Worm (Caenorhabditis elegans) whole organism, L3 larva: ENCODE results near the gene T05C1.3.

Experiments used
- R02D3.7 ChIP-seq: fragments of 150-350 bp; optimal IDR thresholded peaks from 2 replicates; lab custom pipeline; 2014; ENCODE audit warnings: missing biosample characterization, missing genetic modification characterization
- ZK546.5 ChIP-seq: sonication (generic microtip); optimal IDR thresholded peaks from 2 replicates; lab custom pipeline; 2017; ENCODE audit warnings: missing biosample characterization, missing genetic modification characterization
- aly-2 ChIP-seq: fragments of 150-350 bp; optimal IDR thresholded peaks from 2 replicates; lab custom pipeline; 2014; ENCODE audit warnings: missing biosample characterization, missing genetic modification characterization
- ama-1 ChIP-seq: fragments of 150-350 bp; optimal IDR thresholded peaks from 2 replicates; lab custom pipeline; 2018
- ceh-16 ChIP-seq: sonication (generic microtip); optimal IDR thresholded peaks from 2 replicates; lab custom pipeline; 2017; ENCODE audit warnings: missing biosample characterization, missing genetic modification characterization
- ceh-28 ChIP-seq: fragments of 150-350 bp; optimal IDR thresholded peaks from 2 replicates; lab custom pipeline; 2014; ENCODE audit warnings: missing biosample characterization, missing genetic modification reagents, missing genetic modification characterization
- daf-12 ChIP-seq: fragments of 150-350 bp; optimal IDR thresholded peaks from 2 replicates; lab custom pipeline; 2014; ENCODE audit warnings: missing biosample characterization, missing genetic modification reagents, missing genetic modification characterization
- egl-27 ChIP-seq: sonication (generic microtip); optimal IDR thresholded peaks from 4 replicates; lab custom pipeline; 2017; ENCODE audit warnings: missing biosample characterization, missing genetic modification reagents, missing genetic modification characterization
- egl-5 ChIP-seq: fragments of 150-350 bp; optimal IDR thresholded peaks from 2 replicates; lab custom pipeline; 2017; ENCODE audit warnings: missing biosample characterization, missing genetic modification reagents, missing genetic modification characterization, inconsistent platforms
- elt-2 ChIP-seq: sonication (generic microtip); optimal IDR thresholded peaks from 2 replicates; lab custom pipeline; 2016; ENCODE audit warnings: missing genetic modification reagents, mild to moderate bottlenecking, missing genetic modification characterization, missing compliant biosample characterization
- elt-3 ChIP-seq, 3 experiments: fragments of 150-350 bp in 1 of 3; sonication (generic microtip) in 2 of 3; optimal IDR thresholded peaks; 2 replicates in 2 of 3; 4 replicates in 1 of 3; lab custom pipeline; 2014 to 2017; ENCODE audit warnings: missing biosample characterization in 3 of 3, missing genetic modification characterization in 3 of 3
- eor-1 ChIP-seq, 2 experiments: fragments of 150-350 bp; optimal IDR thresholded peaks; 2 replicates each; lab custom pipeline; 2014 to 2018; ENCODE audit warnings: missing biosample characterization in 2 of 2, missing genetic modification characterization in 2 of 2
- fkh-10 ChIP-seq: sonication (generic microtip); optimal IDR thresholded peaks from 2 replicates; lab custom pipeline; 2017; ENCODE audit warnings: missing biosample characterization, missing genetic modification reagents, missing genetic modification characterization
- fkh-2 ChIP-seq: fragments of 150-350 bp; optimal IDR thresholded peaks from 2 replicates; lab custom pipeline; 2014; ENCODE audit warnings: missing biosample characterization, missing genetic modification reagents, missing genetic modification characterization
- fos-1 ChIP-seq: fragments of 150-350 bp; optimal IDR thresholded peaks from 2 replicates; lab custom pipeline; 2014; ENCODE audit warnings: missing biosample characterization, missing genetic modification characterization
- hmg-11 ChIP-seq: sonication (generic microtip); optimal IDR thresholded peaks from 2 replicates; lab custom pipeline; 2016; ENCODE audit warnings: missing genetic modification characterization, missing compliant biosample characterization
- jun-1 ChIP-seq: fragments of 150-350 bp; optimal IDR thresholded peaks from 2 replicates; lab custom pipeline; 2014; ENCODE audit warnings: missing biosample characterization, missing genetic modification reagents, missing genetic modification characterization
- lin-15B ChIP-seq: fragments of 150-350 bp; optimal IDR thresholded peaks from 2 replicates; lab custom pipeline; 2014; ENCODE audit warnings: missing biosample characterization, missing genetic modification characterization
- lin-39 ChIP-seq: fragments of 150-350 bp; optimal IDR thresholded peaks from 2 replicates; lab custom pipeline; 2018; ENCODE audit warnings: missing biosample characterization, missing genetic modification reagents, missing genetic modification characterization
- mdl-1 ChIP-seq: fragments of 150-350 bp; optimal IDR thresholded peaks from 2 replicates; lab custom pipeline; 2014; ENCODE audit warnings: missing biosample characterization, missing genetic modification characterization
- mml-1 ChIP-seq: fragments of 150-350 bp; sonication (generic microtip); optimal IDR thresholded peaks from 3 replicates; lab custom pipeline; 2014; ENCODE audit warnings: missing biosample characterization, missing genetic modification characterization
- nfya-1 ChIP-seq: sonication (generic microtip); optimal IDR thresholded peaks from 2 replicates; lab custom pipeline; 2017; ENCODE audit warnings: missing genetic modification characterization, mild to moderate bottlenecking, missing compliant biosample characterization, antibody characterized with exemption, moderate library complexity; ENCODE audit not compliant: insufficient read depth
- nhr-11 ChIP-seq: fragments of 150-350 bp; optimal IDR thresholded peaks from 2 replicates; lab custom pipeline; 2014; ENCODE audit warnings: missing biosample characterization, missing genetic modification characterization
- nhr-12 ChIP-seq: fragments of 150-350 bp; optimal IDR thresholded peaks from 2 replicates; lab custom pipeline; 2014; ENCODE audit warnings: missing biosample characterization, missing genetic modification characterization
- nhr-23 ChIP-seq: fragments of 150-350 bp; optimal IDR thresholded peaks from 2 replicates; lab custom pipeline; 2014; ENCODE audit warnings: missing biosample characterization, missing genetic modification reagents, missing genetic modification characterization
- nhr-237 ChIP-seq: fragments of 150-350 bp; optimal IDR thresholded peaks from 2 replicates; lab custom pipeline; 2014; ENCODE audit warnings: missing biosample characterization, missing genetic modification characterization
- nhr-25 ChIP-seq: sonication (generic microtip); optimal IDR thresholded peaks from 2 replicates; lab custom pipeline; 2017; ENCODE audit warnings: missing biosample characterization, missing genetic modification characterization
- nhr-43 ChIP-seq: sonication (generic microtip); optimal IDR thresholded peaks from 2 replicates; lab custom pipeline; 2016; ENCODE audit warnings: mild to moderate bottlenecking, missing genetic modification characterization, missing compliant biosample characterization; ENCODE audit not compliant: poor library complexity, severe bottlenecking
- nhr-67 ChIP-seq: fragments of 150-350 bp; optimal IDR thresholded peaks from 2 replicates; lab custom pipeline; 2014; ENCODE audit warnings: missing biosample characterization, missing genetic modification characterization
- nhr-76 ChIP-seq: fragments of 150-350 bp; sonication (generic microtip); optimal IDR thresholded peaks from 5 replicates; lab custom pipeline; 2014; ENCODE audit warnings: missing biosample characterization, missing genetic modification characterization
- nhr-77 ChIP-seq: fragments of 150-350 bp; optimal IDR thresholded peaks from 2 replicates; lab custom pipeline; 2014; ENCODE audit warnings: missing biosample characterization, missing genetic modification characterization
- pha-4 ChIP-seq: fragments of 150-350 bp; optimal IDR thresholded peaks from 2 replicates; lab custom pipeline; 2014; ENCODE audit warnings: missing biosample characterization, missing genetic modification reagents, missing genetic modification characterization
- pqm-1 ChIP-seq: fragments of 150-350 bp; optimal IDR thresholded peaks from 2 replicates; lab custom pipeline; 2017; ENCODE audit warnings: missing biosample characterization, missing genetic modification characterization, inconsistent platforms
- sea-2 ChIP-seq: fragments of 150-350 bp; sonication (generic microtip); optimal IDR thresholded peaks from 4 replicates; lab custom pipeline; 2014; ENCODE audit warnings: missing biosample characterization, missing genetic modification reagents, missing genetic modification characterization
- skn-1 ChIP-seq: fragments of 150-350 bp; optimal IDR thresholded peaks from 2 replicates; lab custom pipeline; 2014; ENCODE audit warnings: missing biosample characterization, missing genetic modification characterization
- tbx-2 ChIP-seq: sonication (generic microtip); optimal IDR thresholded peaks from 2 replicates; lab custom pipeline; 2016; ENCODE audit warnings: mild to moderate bottlenecking, missing genetic modification characterization, missing compliant biosample characterization
- unc-39 ChIP-seq: sonication (generic microtip); optimal IDR thresholded peaks from 4 replicates; lab custom pipeline; 2017; ENCODE audit warnings: missing biosample characterization, missing genetic modification characterization
- unc-62 ChIP-seq: fragments of 150-350 bp; sonication (generic microtip); optimal IDR thresholded peaks from 4 replicates; lab custom pipeline; 2014; ENCODE audit warnings: missing biosample characterization, missing genetic modification reagents, missing genetic modification characterization
- zag-1 ChIP-seq: fragments of 150-350 bp; optimal IDR thresholded peaks from 2 replicates; lab custom pipeline; 2014; ENCODE audit warnings: missing biosample characterization, missing genetic modification characterization
- ztf-11 ChIP-seq: fragments of 150-350 bp; optimal IDR thresholded peaks from 2 replicates; lab custom pipeline; 2014; ENCODE audit warnings: missing biosample characterization, missing genetic modification characterization

Gene T05C1.3

DNA sequence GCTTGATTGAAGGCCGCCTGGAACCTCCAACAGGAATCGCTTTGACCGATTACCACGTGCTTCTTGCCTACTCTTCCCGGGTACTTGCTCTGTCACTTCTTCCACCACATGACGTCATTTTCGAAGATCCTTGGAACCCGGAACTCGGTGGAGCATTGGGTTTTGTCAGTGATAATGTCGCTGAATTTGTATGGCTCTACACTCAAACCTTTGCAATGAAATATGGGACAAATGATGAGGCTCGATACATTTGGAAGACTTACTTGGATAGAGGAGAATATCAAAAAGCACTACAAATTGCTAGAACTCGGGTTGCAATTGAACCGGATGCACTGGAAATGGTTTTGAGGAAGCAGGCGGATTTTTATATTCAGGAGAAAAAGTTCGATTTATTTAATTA lies 26.3 kb downstream of the T05C1.3 start:
- no peak for TF ChIP-seq eor-1 (tag; optimal IDR thresholded peaks at IDR 0.05; lab: Kevin White, UChicago)
- TF ChIP-seq ztf-11: no peak
- no peak for TF ChIP-seq fos-1
- TF ChIP-seq lin-39 (tag; lab: Kevin White, UChicago): no peak

DNA sequence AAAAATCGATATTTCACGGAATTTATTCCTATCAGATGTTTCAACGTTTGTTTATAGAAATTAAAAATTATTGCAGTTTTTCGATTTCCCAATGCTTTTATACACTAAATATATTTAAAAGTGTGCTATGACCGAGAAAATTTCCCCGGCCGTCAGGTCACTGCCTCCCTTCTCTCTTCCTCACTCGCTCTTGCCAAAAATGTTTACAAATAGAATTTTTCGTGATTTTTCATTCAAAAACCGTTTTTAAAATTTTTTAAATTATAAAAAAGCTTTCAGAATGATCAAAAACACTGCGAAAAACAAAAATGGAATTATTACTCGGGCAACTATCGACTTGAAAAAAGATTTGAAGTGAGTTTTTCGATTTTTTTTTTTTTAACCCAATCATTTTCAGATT lies 28.3 kb downstream of the T05C1.3 start, which contains the start of the genes T12C9.7 and vps-18:
Gene T12C9.7, minus strand, starts transcription at position 101 of the 400 bp plus-strand sequence.
Gene vps-18, plus strand, starts transcription at position 280 of the 400 bp plus-strand sequence.
- TF ChIP-seq nhr-23 (tag; lab: Kevin White, UChicago) (no peak), elt-3 (tag; optimal IDR thresholded peaks at IDR 0.05; lab: Kevin White, UChicago) (no peak), pha-4 (tag; lab: Kevin White, UChicago) (no peak), nhr-11 (tag; lab: Kevin White, UChicago) (no peak), mml-1 (tag; lab: Kevin White, UChicago) (no peak), nhr-67 (tag; lab: Kevin White, UChicago) (no peak), nhr-237 (tag; lab: Kevin White, UChicago) (no peak), eor-1 (tag; optimal IDR thresholded peaks at IDR 0.05; lab: Kevin White, UChicago) (no peak), skn-1 (tag; lab: Kevin White, UChicago) (no peak), ama-1 (no peak), ZK546.5 (tag; lab: Kevin White, UChicago) (no peak), R02D3.7 (tag; lab: Kevin White, UChicago) (no peak), daf-12 (no peak), unc-39 (tag; lab: Kevin White, UChicago) (no peak), nhr-25 (tag; lab: Kevin White, UChicago) (no peak)

DNA sequence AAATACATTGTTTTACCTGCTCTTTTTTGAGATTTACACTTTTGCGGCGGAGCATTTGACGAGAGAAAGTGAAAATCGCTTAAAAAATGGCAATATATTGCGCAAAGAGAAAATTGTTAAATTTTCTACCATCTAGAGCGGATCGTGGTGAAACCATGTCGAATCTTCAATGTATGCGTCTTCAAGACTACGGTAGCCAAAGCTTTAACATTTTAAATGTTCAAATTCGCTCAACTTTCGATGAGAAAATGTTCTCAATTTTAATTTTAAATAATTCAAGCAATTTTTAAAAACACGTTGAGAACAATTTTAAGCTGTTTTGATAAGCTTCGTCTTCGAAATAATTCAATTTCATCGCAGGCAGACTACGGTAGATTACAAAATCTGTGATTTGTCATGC lies 28.9 kb downstream of the T05C1.3 start:
- no peak for TF ChIP-seq aly-2 (tag; lab: Kevin White, UChicago)
- TF ChIP-seq ceh-16 (tag; lab: Kevin White, UChicago): no peak
- TF ChIP-seq unc-62 (GFP tag; lab: Kevin White, UChicago): no peak

DNA sequence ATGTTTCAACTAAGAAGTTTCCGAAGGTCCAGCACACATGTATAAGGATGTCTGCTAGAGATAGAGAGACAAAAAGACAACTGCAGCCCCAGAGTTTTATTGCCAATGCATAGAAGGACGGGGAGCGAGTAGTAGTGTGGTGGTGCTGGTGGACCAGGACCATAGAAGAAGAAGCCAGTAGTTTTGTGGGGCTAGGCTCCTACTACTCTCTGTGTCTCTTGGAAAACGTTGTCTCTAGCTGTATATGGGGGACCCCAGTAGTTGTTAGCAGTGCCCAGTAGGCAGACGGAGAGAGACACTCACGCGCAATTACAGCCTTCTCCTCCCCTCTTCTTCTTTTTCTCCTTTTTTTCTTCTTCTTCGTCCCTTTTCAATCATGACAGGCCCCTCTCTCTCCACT lies 33.2 kb downstream of the T05C1.3 start:
- TF ChIP-seq unc-62 (GFP tag; lab: Kevin White, UChicago) (no peak), elt-2 (tag; lab: Kevin White, UChicago) (no peak), fkh-10 (no peak), ama-1 (no peak), elt-3 (tag; optimal IDR thresholded peaks at IDR 0.05; lab: Kevin White, UChicago) (no peak), zag-1 (tag; lab: Kevin White, UChicago) (no peak), egl-5 (tag; lab: Kevin White, UChicago) (no peak), nhr-76 (no peak), jun-1 (tag; lab: Kevin White, UChicago) (no peak), aly-2 (tag; lab: Kevin White, UChicago) (no peak), fkh-2 (tag; lab: Kevin White, UChicago) (no peak), hmg-11 (tag; lab: Kevin White, UChicago) (peak; percentile 87), lin-39 (tag; lab: Kevin White, UChicago) (peak; percentile 70), nfya-1 (tag; lab: Kevin White, UChicago) (peak; percentile 65), lin-15B (tag; lab: Kevin White, UChicago) (no peak), ceh-28 (tag; lab: Kevin White, UChicago) (no peak), egl-27 (no peak)

DNA sequence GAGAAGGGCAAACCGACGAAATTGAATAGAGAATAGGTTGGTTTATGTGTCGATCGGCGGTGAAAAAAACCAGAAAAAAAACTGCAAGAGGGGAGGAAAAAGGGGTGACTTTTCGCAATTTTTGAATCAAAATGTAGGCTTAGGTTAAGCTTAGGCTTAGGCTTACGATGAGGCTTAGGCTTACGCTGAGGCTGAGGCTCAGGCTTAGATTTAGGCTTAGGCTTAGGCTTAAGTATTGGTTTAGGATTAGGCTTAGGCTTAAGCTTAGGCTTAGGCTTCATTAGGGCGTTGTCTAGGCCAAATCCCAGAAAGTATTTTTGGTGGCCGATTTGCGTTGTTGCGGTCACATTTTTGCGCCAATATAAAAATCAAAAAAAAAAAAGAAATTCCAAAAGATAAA lies 34.4 kb downstream of the T05C1.3 start:
- no peak for TF ChIP-seq nhr-12 (tag; lab: Kevin White, UChicago)
- no peak for TF ChIP-seq egl-5 (tag; lab: Kevin White, UChicago)
- TF ChIP-seq unc-62 (GFP tag; lab: Kevin White, UChicago): no peak
- TF ChIP-seq pqm-1 (tag; lab: Kevin White, UChicago): no peak
- TF ChIP-seq tbx-2 (tag; lab: Kevin White, UChicago): no peak
- no peak for TF ChIP-seq nfya-1 (tag; lab: Kevin White, UChicago)
- no peak for TF ChIP-seq ceh-28 (tag; lab: Kevin White, UChicago)
- no peak for TF ChIP-seq sea-2
- TF ChIP-seq jun-1 (tag; lab: Kevin White, UChicago): no peak
- TF ChIP-seq nhr-77 (tag; lab: Kevin White, UChicago): no peak
- no peak for TF ChIP-seq nhr-23 (tag; lab: Kevin White, UChicago)
- TF ChIP-seq ama-1: no peak
- no peak for TF ChIP-seq nhr-67 (tag; lab: Kevin White, UChicago)
- no peak for TF ChIP-seq nhr-43 (tag; lab: Kevin White, UChicago)
- no peak for TF ChIP-seq mdl-1 (tag; lab: Kevin White, UChicago)
- no peak for TF ChIP-seq daf-12
- no peak for TF ChIP-seq lin-39 (tag; lab: Kevin White, UChicago)
